Worm (Caenorhabditis elegans) whole organism, midembryonic: ENCODE results near the gene C44C10.12.

Experiments used
- T22C8.4 ChIP-seq: fragments of 200-800 bp; sonication (Bioruptor generic); IDR thresholded peaks from 2 replicates; pipeline ENCODE4 v1.3.6; 2022; ENCODE audit warnings: missing genetic modification characterization, missing compliant biosample characterization
- cog-1 ChIP-seq: sonication (generic microtip); optimal IDR thresholded peaks from 2 replicates; lab custom pipeline; 2016; ENCODE audit warnings: missing genetic modification characterization, missing compliant biosample characterization
- flt-1 ChIP-seq: fragments of 200-800 bp; sonication (Bioruptor generic); IDR thresholded peaks from 2 replicates; pipeline ENCODE4 v1.3.6; 2022; ENCODE audit warnings: missing genetic modification characterization, missing compliant biosample characterization
- klf-2 ChIP-seq: fragments of 200-800 bp; sonication (Bioruptor generic); conservative IDR thresholded peaks from 2 replicates; pipeline ENCODE4 v1.3.6; 2022; ENCODE audit warnings: missing genetic modification reagents, missing genetic modification characterization, missing compliant biosample characterization
- med-1 ChIP-seq: sonication (generic microtip); optimal IDR thresholded peaks from 2 replicates; lab custom pipeline; 2017; ENCODE audit warnings: missing genetic modification characterization, mild to moderate bottlenecking, missing compliant biosample characterization, antibody characterized with exemption, missing genetic modification reagents; ENCODE audit not compliant: insufficient read depth
- ref-1 ChIP-seq: fragments of 200-800 bp; sonication (Bioruptor generic); conservative IDR thresholded peaks from 2 replicates; pipeline ENCODE4 v1.3.6; 2022; ENCODE audit warnings: missing genetic modification reagents, missing genetic modification characterization, missing compliant biosample characterization
- tab-1 ChIP-seq: fragments of 200-800 bp; sonication (Bioruptor generic); IDR thresholded peaks from 2 replicates; pipeline ENCODE4 v1.3.6; 2022; ENCODE audit warnings: missing genetic modification characterization, missing compliant biosample characterization
- ztf-23 ChIP-seq: fragments of 200-800 bp; sonication (Bioruptor generic); IDR thresholded peaks from 2 replicates; pipeline ENCODE4 v1.3.6; 2022; ENCODE audit warnings: missing genetic modification reagents, missing genetic modification characterization, missing compliant biosample characterization
- ztf-29 ChIP-seq: fragments of 200-800 bp; sonication (Bioruptor generic); IDR thresholded peaks from 2 replicates; pipeline ENCODE4 v1.3.6; 2022; ENCODE audit warnings: missing genetic modification reagents, missing genetic modification characterization, missing compliant biosample characterization

Gene C44C10.12

ce11 chrX:11666545-11667177 lies 30.1 kb upstream of the C44C10.12 start, which contains the start of gene noca-2:
Gene noca-2, plus strand, starts transcription at chrX:11667127.
- TF ChIP-seq T22C8.4 (GFP tag; lab: Robert Waterston, UW) (no peak), ztf-23 (no peak), cog-1 (tag; lab: Kevin White, UChicago) (peak; percentile 46)

- TF ChIP-seq cog-1 (tag; lab: Kevin White, UChicago): no peak
- TF ChIP-seq tab-1 (GFP tag; lab: Robert Waterston, UW): no peak
- TF ChIP-seq ztf-29 (GFP tag; lab: Robert Waterston, UW): no peak
- no peak for TF ChIP-seq ztf-23
- no peak for TF ChIP-seq flt-1 (GFP tag; lab: Robert Waterston, UW)
- no peak for TF ChIP-seq klf-2 (GFP tag; lab: Robert Waterston, UW)
- TF ChIP-seq med-1 (GFP tag; lab: Kevin White, UChicago): no peak
- no peak for TF ChIP-seq T22C8.4 (GFP tag; lab: Robert Waterston, UW)
- TF ChIP-seq ref-1 (GFP tag; lab: Robert Waterston, UW): no peak
Observed at ce11 chrX:11673063-11673759, 23.6 kb upstream of the C44C10.12 start.

- peak; percentile 21 for TF ChIP-seq cog-1 (tag; lab: Kevin White, UChicago)
- TF ChIP-seq tab-1 (GFP tag; lab: Robert Waterston, UW): no peak
Observed at ce11 chrX:11675573-11675972, 21.2 kb upstream of the C44C10.12 start.

- no peak for TF ChIP-seq ref-1 (GFP tag; lab: Robert Waterston, UW)
- no peak for TF ChIP-seq tab-1 (GFP tag; lab: Robert Waterston, UW)
- TF ChIP-seq cog-1 (tag; lab: Kevin White, UChicago): no peak
- TF ChIP-seq T22C8.4 (GFP tag; lab: Robert Waterston, UW): no peak
- TF ChIP-seq med-1 (GFP tag; lab: Kevin White, UChicago): no peak
- TF ChIP-seq ztf-23: no peak
- TF ChIP-seq klf-2 (GFP tag; lab: Robert Waterston, UW): no peak
- no peak for TF ChIP-seq flt-1 (GFP tag; lab: Robert Waterston, UW)
- no peak for TF ChIP-seq ztf-29 (GFP tag; lab: Robert Waterston, UW)
Observed at ce11 chrX:11679211-11679977, 17.4 kb upstream of the C44C10.12 start.

ce11 chrX:11680851-11681250 lies 15.9 kb upstream of the C44C10.12 start, which contains the start of gene T04F8.7:
Gene T04F8.7, minus strand, starts transcription at chrX:11680980.
- TF ChIP-seq cog-1 (tag; lab: Kevin White, UChicago) (no peak), T22C8.4 (GFP tag; lab: Robert Waterston, UW) (no peak), klf-2 (GFP tag; lab: Robert Waterston, UW) (no peak), ztf-23 (no peak), tab-1 (GFP tag; lab: Robert Waterston, UW) (no peak), ztf-29 (GFP tag; lab: Robert Waterston, UW) (no peak), ref-1 (GFP tag; lab: Robert Waterston, UW) (no peak), med-1 (GFP tag; lab: Kevin White, UChicago) (no peak), flt-1 (GFP tag; lab: Robert Waterston, UW) (no peak)

- no peak for TF ChIP-seq cog-1 (tag; lab: Kevin White, UChicago)
- TF ChIP-seq flt-1 (GFP tag; lab: Robert Waterston, UW): no peak
- TF ChIP-seq med-1 (GFP tag; lab: Kevin White, UChicago): no peak
- no peak for TF ChIP-seq klf-2 (GFP tag; lab: Robert Waterston, UW)
- TF ChIP-seq ztf-29 (GFP tag; lab: Robert Waterston, UW): no peak
- no peak for TF ChIP-seq ref-1 (GFP tag; lab: Robert Waterston, UW)
- TF ChIP-seq T22C8.4 (GFP tag; lab: Robert Waterston, UW): no peak
- TF ChIP-seq ztf-23: no peak
- no peak for TF ChIP-seq tab-1 (GFP tag; lab: Robert Waterston, UW)
Observed at ce11 chrX:11684261-11684660, 12.5 kb upstream of the C44C10.12 start, which contains the start of gene hnd-1. Gene hnd-1, plus strand, starts transcription at chrX:11684561.

ce11 chrX:11687836-11688319 lies 8.9 kb upstream of the C44C10.12 start, which contains the start of gene C44C10.7:
Gene C44C10.7, minus strand, starts transcription at chrX:11688269.
- no peak for TF ChIP-seq cog-1 (tag; lab: Kevin White, UChicago)

ce11 chrX:11690014-11690591 lies 6.7 kb upstream of the C44C10.12 start, which contains the start of the genes C44C10.10 and C44C10.5:
Gene C44C10.10, plus strand, starts transcription at chrX:11690314.
Gene C44C10.5, plus strand, starts transcription at chrX:11690541.
- TF ChIP-seq flt-1 (GFP tag; lab: Robert Waterston, UW): no peak
- no peak for TF ChIP-seq ref-1 (GFP tag; lab: Robert Waterston, UW)
- no peak for TF ChIP-seq ztf-23
- TF ChIP-seq T22C8.4 (GFP tag; lab: Robert Waterston, UW): no peak
- TF ChIP-seq med-1 (GFP tag; lab: Kevin White, UChicago): no peak
- no peak for TF ChIP-seq tab-1 (GFP tag; lab: Robert Waterston, UW)
- TF ChIP-seq klf-2 (GFP tag; lab: Robert Waterston, UW): no peak
- TF ChIP-seq cog-1 (tag; lab: Kevin White, UChicago): no peak
- TF ChIP-seq ztf-29 (GFP tag; lab: Robert Waterston, UW): no peak
